Worm (Caenorhabditis elegans): Measurements from ENCODE around the gene ctf-4.

Gene ctf-4

ce11 chrV:10940571-10940991, 24.8 kb downstream of the ctf-4 start (continued):
- peak; percentile 89 for TF ChIP-seq nhr-48 (tag; optimal IDR thresholded peaks at IDR 0.05)
- no peak for TF ChIP-seq F44E2.7 (GFP tag; IDR thresholded peaks at IDR 0.05)

ce11 chrV:10939990-10940570, 25.3 kb downstream of the ctf-4 start:
- no peak for TF ChIP-seq fkh-10 (GFP tag; optimal IDR thresholded peaks at IDR 0.05)
- peak; percentile 96 for TF ChIP-seq mxl-2 (GFP tag; conservative IDR thresholded peaks at IDR 0.05)
- no peak for TF ChIP-seq F26F4.8 (GFP tag; conservative IDR thresholded peaks at IDR 0.05)
- peak; percentile 32; the same call in 1 of the 2 replicates for TF ChIP-seq ceh-20 (GFP tag; IDR thresholded peaks at IDR 0.05)
- no peak for TF ChIP-seq cey-2 (tag; optimal IDR thresholded peaks at IDR 0.05; ENCODE audit: borderline replicate concordance, insufficient read depth)
- no peak for TF ChIP-seq mep-1 (tag; optimal IDR thresholded peaks at IDR 0.05)
- TF ChIP-seq hlh-30 (tag; optimal IDR thresholded peaks at IDR 0.05; ENCODE audit: insufficient read depth), result peak; percentile 80
- TF ChIP-seq php-3 (GFP tag; IDR thresholded peaks at IDR 0.05), result peak; percentile 84
- TF ChIP-seq nhr-6 (tag; optimal IDR thresholded peaks at IDR 0.05), result no peak
- peak; percentile 72 for TF ChIP-seq aha-1 (tag)
- peak in 1 of 2 experiments; percentile 44 for TF ChIP-seq unc-62 (GFP tag; optimal IDR thresholded peaks at IDR 0.05 in 1 of 2)
- no peak for TF ChIP-seq unc-62 (tag; optimal IDR thresholded peaks at IDR 0.05)
- TF ChIP-seq dve-1 (tag; optimal IDR thresholded peaks at IDR 0.05; ENCODE audit: insufficient read depth), result peak; percentile 46

- TF ChIP-seq F44E2.7 (GFP tag; IDR thresholded peaks at IDR 0.05), result no peak
- TF ChIP-seq hlh-30 (tag; optimal IDR thresholded peaks at IDR 0.05; ENCODE audit: insufficient read depth), result peak; percentile 75
- peak; percentile 76 for TF ChIP-seq ztf-7 (tag; optimal IDR thresholded peaks at IDR 0.05)
- peak in 1 of 2 experiments; percentile 6 for TF ChIP-seq hif-1 (tag; optimal IDR thresholded peaks at IDR 0.05)
- no peak for TF ChIP-seq T26A8.4 (GFP tag; IDR thresholded peaks at IDR 0.05)
- peak; percentile 63 for TF ChIP-seq hlh-11 (tag; optimal IDR thresholded peaks at IDR 0.05)
- TF ChIP-seq lin-13 (GFP tag; optimal IDR thresholded peaks at IDR 0.05), result no peak
- TF ChIP-seq hmg-1.1 (GFP tag; IDR thresholded peaks at IDR 0.05), result no peak
- no peak for TF ChIP-seq lir-3 (tag; optimal IDR thresholded peaks at IDR 0.05)
- TF ChIP-seq nhr-42 (GFP tag; IDR thresholded peaks at IDR 0.05), result no peak
- TF ChIP-seq T20F7.1 (GFP tag; optimal IDR thresholded peaks at IDR 0.05), result no peak
- no peak for TF ChIP-seq daf-16 (GFP tag; optimal IDR thresholded peaks at IDR 0.05)
- TF ChIP-seq daf-16 (tag; optimal IDR thresholded peaks at IDR 0.05), result peak; percentile 77
- no peak for TF ChIP-seq D1046.2 (GFP tag; IDR thresholded peaks at IDR 0.05)
- TF ChIP-seq dve-1 (tag; optimal IDR thresholded peaks at IDR 0.05; ENCODE audit: insufficient read depth), result peak; percentile 88
- TF ChIP-seq php-3 (GFP tag; IDR thresholded peaks at IDR 0.05), result no peak
- peak; percentile 83 for TF ChIP-seq aha-1 (tag)
- TF ChIP-seq zip-2 (tag; optimal IDR thresholded peaks at IDR 0.05), result peak; percentile 96
- TF ChIP-seq nhr-6 (tag; optimal IDR thresholded peaks at IDR 0.05), result peak; percentile 36
- 0 out of 2 replicates have a peak, but pooled peaks have one; percentile 9 for TF ChIP-seq tra-1 (GFP tag; IDR thresholded peaks at IDR 0.05)
- no peak for TF ChIP-seq daf-8 (GFP tag; IDR thresholded peaks at IDR 0.05)
- no peak for TF ChIP-seq zfp-3 (GFP tag; conservative IDR thresholded peaks at IDR 0.05)
- no peak for TF ChIP-seq zfp-2 (tag; optimal IDR thresholded peaks at IDR 0.05)
- peak in 1 of 2 experiments; percentile 44 for TF ChIP-seq mdl-1 (tag; optimal IDR thresholded peaks at IDR 0.05)
- TF ChIP-seq madf-9 (GFP tag; conservative IDR thresholded peaks at IDR 0.05), result no peak
- peak; percentile 43 for TF ChIP-seq cey-2 (tag; optimal IDR thresholded peaks at IDR 0.05; ENCODE audit: borderline replicate concordance, insufficient read depth)
- no peak for TF ChIP-seq duxl-1 (tag; optimal IDR thresholded peaks at IDR 0.05; ENCODE audit: poor library complexity)
- no peak for TF ChIP-seq arid-1 (GFP tag; conservative IDR thresholded peaks at IDR 0.05)
- peak; percentile 77 for TF ChIP-seq dmd-6 (GFP tag; IDR thresholded peaks at IDR 0.05)
- TF ChIP-seq ceh-82 (tag; optimal IDR thresholded peaks at IDR 0.05), result no peak
- TF ChIP-seq mxl-3 (GFP tag; optimal IDR thresholded peaks at IDR 0.05), result peak; percentile 35
- TF ChIP-seq nhr-25 (tag; optimal IDR thresholded peaks at IDR 0.05; ENCODE audit: borderline replicate concordance, insufficient read depth), result no peak
- TF ChIP-seq nhr-48 (tag; optimal IDR thresholded peaks at IDR 0.05), result peak; percentile 24
These were observed 26.6 kb downstream of the ctf-4 start, which contains the start of gene F17C11.11 for ce11 chrV:10938739-10939138. Gene F17C11.11, minus strand, starts transcription at chrV:10938817.

All from whole organism, L4 larva.